Worm (Caenorhabditis elegans) whole organism, L3 larva: Measurements from ENCODE around the gene T05C12.4.

Experiments used
- aly-2 ChIP-seq: fragments of 150-350 bp; optimal IDR thresholded peaks from 2 replicates; lab custom pipeline; 2014; ENCODE audit warnings: missing biosample characterization, missing genetic modification characterization
- nhr-237 ChIP-seq: fragments of 150-350 bp; optimal IDR thresholded peaks from 2 replicates; lab custom pipeline; 2014; ENCODE audit warnings: missing biosample characterization, missing genetic modification characterization
- nhr-25 ChIP-seq: sonication (generic microtip); optimal IDR thresholded peaks from 2 replicates; lab custom pipeline; 2017; ENCODE audit warnings: missing biosample characterization, missing genetic modification characterization
- nhr-28 ChIP-seq: fragments of 150-350 bp; optimal IDR thresholded peaks from 2 replicates; lab custom pipeline; 2014; ENCODE audit warnings: missing biosample characterization, missing genetic modification characterization
- zag-1 ChIP-seq: fragments of 150-350 bp; optimal IDR thresholded peaks from 2 replicates; lab custom pipeline; 2014; ENCODE audit warnings: missing biosample characterization, missing genetic modification characterization

ce11 chrII:8127794-8128193, 52.4 kb downstream of the T05C12.4 start:
- TF ChIP-seq nhr-28 (tag; lab: Kevin White, UChicago) (no peak), nhr-237 (tag; lab: Kevin White, UChicago) (no peak), zag-1 (tag; lab: Kevin White, UChicago) (no peak), nhr-25 (no peak), aly-2 (tag; lab: Kevin White, UChicago) (no peak)
